3 fruit fly cellular contexts compared by ENCODE assay signal in genomic region chr3L:14389242-14389641, dm6.
TF ChIP-seq lines count a peak whose summit lies in the region.

No protein-coding gene starts in this region.

- TF ChIP-seq CTCF in whole organism, embryonic (GFP tag; optimal IDR thresholded peaks at IDR 0.05; lab: Kevin White, UChicago) = no peak

TF ChIP-seq in whole organism, embryonic, 481 proteins besides CTCF, POLR2A, EP300 and RAD21:
- TF ChIP-seq sens (GFP tag; lab: Kevin White, UChicago) (peak; percentile 53), cad (GFP tag; optimal IDR thresholded peaks at IDR 0.05; lab: Kevin White, UChicago) (no peak)

TF ChIP-seq in whole organism, prepupa, 60 proteins besides CTCF, POLR2A, EP300 and RAD21 (continues in another document):
- TF ChIP-seq CG11294 (GFP tag; IDR thresholded peaks at IDR 0.05; lab: Robert Waterston, UW) = no peak
- no peak for TF ChIP-seq Lpt (GFP tag; optimal IDR thresholded peaks at IDR 0.05; lab: Kevin White, UChicago)
- TF ChIP-seq CG15336 (GFP tag; IDR thresholded peaks at IDR 0.05; lab: Robert Waterston, UW) = peak; percentile 43; the same call in 1 of the 2 replicates
- no peak for TF ChIP-seq CG4318 (GFP tag; optimal IDR thresholded peaks at IDR 0.05; lab: Kevin White, UChicago)
- TF ChIP-seq pdm3 (GFP tag; optimal IDR thresholded peaks at IDR 0.05; lab: Kevin White, UChicago) = peak; percentile 13
- TF ChIP-seq Ets96B (tag; optimal IDR thresholded peaks at IDR 0.05; lab: Kevin White, UChicago) = no peak
- no peak for TF ChIP-seq CG8319 (GFP tag; optimal IDR thresholded peaks at IDR 0.05; lab: Kevin White, UChicago)
- no peak for TF ChIP-seq Sox102F (GFP tag; optimal IDR thresholded peaks at IDR 0.05; lab: Kevin White, UChicago)
- TF ChIP-seq salr (GFP tag; optimal IDR thresholded peaks at IDR 0.05; lab: Kevin White, UChicago) = no peak
- TF ChIP-seq Sox15 (GFP tag; optimal IDR thresholded peaks at IDR 0.05; lab: Kevin White, UChicago) = no peak
- peak; percentile 7 for TF ChIP-seq OdsH (GFP tag; optimal IDR thresholded peaks at IDR 0.05; lab: Kevin White, UChicago)
- no peak for TF ChIP-seq CG3919 (GFP tag; optimal IDR thresholded peaks at IDR 0.05; lab: Kevin White, UChicago)
- TF ChIP-seq Hr39 (GFP tag; optimal IDR thresholded peaks at IDR 0.05; lab: Kevin White, UChicago) = no peak
- TF ChIP-seq fd85E (GFP tag; optimal IDR thresholded peaks at IDR 0.05; lab: Kevin White, UChicago) = no peak
- TF ChIP-seq Eip75B (GFP tag; optimal IDR thresholded peaks at IDR 0.05; lab: Kevin White, UChicago) = peak; percentile 1
- no peak for TF ChIP-seq CG6792 (GFP tag; optimal IDR thresholded peaks at IDR 0.05; lab: Kevin White, UChicago)
- TF ChIP-seq CG7368 (GFP tag; optimal IDR thresholded peaks at IDR 0.05; lab: Kevin White, UChicago) = no peak
- 0 out of 3 replicates have a peak, but pooled peaks have one; percentile 25 for TF ChIP-seq CG8119 (GFP tag; IDR thresholded peaks at IDR 0.05; lab: Robert Waterston, UW)
- TF ChIP-seq dac (GFP tag; optimal IDR thresholded peaks at IDR 0.05; lab: Kevin White, UChicago) = no peak
- TF ChIP-seq CG31627 (GFP tag; optimal IDR thresholded peaks at IDR 0.05; lab: Kevin White, UChicago) = no peak
- TF ChIP-seq Sox14 (GFP tag; optimal IDR thresholded peaks at IDR 0.05; lab: Kevin White, UChicago) = no peak
- no peak for TF ChIP-seq Gug (GFP tag; IDR thresholded peaks at IDR 0.05; lab: Robert Waterston, UW)
- TF ChIP-seq esn (GFP tag; optimal IDR thresholded peaks at IDR 0.05; lab: Kevin White, UChicago) = no peak
- TF ChIP-seq achi (GFP tag; optimal IDR thresholded peaks at IDR 0.05; lab: Kevin White, UChicago) = peak; percentile 18
- no peak for TF ChIP-seq CG8632 (GFP tag; optimal IDR thresholded peaks at IDR 0.05; lab: Kevin White, UChicago)
- TF ChIP-seq net (GFP tag; optimal IDR thresholded peaks at IDR 0.05; lab: Kevin White, UChicago) = no peak
- no peak for TF ChIP-seq CG6163 (GFP tag; IDR thresholded peaks at IDR 0.05; lab: Robert Waterston, UW)
- no peak for TF ChIP-seq CG10631 (GFP tag; optimal IDR thresholded peaks at IDR 0.05; lab: Kevin White, UChicago)
- TF ChIP-seq CG32006 (GFP tag; optimal IDR thresholded peaks at IDR 0.05; lab: Kevin White, UChicago) = peak; percentile 44
- TF ChIP-seq fkh (GFP tag; optimal IDR thresholded peaks at IDR 0.05; lab: Kevin White, UChicago) = no peak
- no peak for TF ChIP-seq dsx (GFP tag; optimal IDR thresholded peaks at IDR 0.05; lab: Kevin White, UChicago; ENCODE audit: poor library complexity, severe bottlenecking)
- no peak for TF ChIP-seq Smox (GFP tag; optimal IDR thresholded peaks at IDR 0.05; lab: Kevin White, UChicago)
- peak; percentile 44 for TF ChIP-seq Hr4 (GFP tag; optimal IDR thresholded peaks at IDR 0.05; lab: Kevin White, UChicago)
- peak; percentile 73 for TF ChIP-seq Eip78C (GFP tag; lab: Kevin White, UChicago)
- TF ChIP-seq CG11762 (GFP tag; optimal IDR thresholded peaks at IDR 0.05; lab: Kevin White, UChicago; ENCODE audit: insufficient read depth) = no peak
- TF ChIP-seq CG6854 (GFP tag; optimal IDR thresholded peaks at IDR 0.05; lab: Kevin White, UChicago) = no peak
- no peak for TF ChIP-seq fd59A (GFP tag; optimal IDR thresholded peaks at IDR 0.05; lab: Kevin White, UChicago)
- TF ChIP-seq svp (GFP tag; lab: Kevin White, UChicago) = no peak
- TF ChIP-seq CG3032 (tag; optimal IDR thresholded peaks at IDR 0.05; lab: Kevin White, UChicago) = no peak
- no peak for TF ChIP-seq CG16779 (tag; optimal IDR thresholded peaks at IDR 0.05; lab: Kevin White, UChicago)
- TF ChIP-seq CG6276 (GFP tag; optimal IDR thresholded peaks at IDR 0.05; lab: Kevin White, UChicago) = no peak
- no peak for TF ChIP-seq CG11902 (GFP tag; optimal IDR thresholded peaks at IDR 0.05; lab: Kevin White, UChicago)
- no peak for TF ChIP-seq acj6 (GFP tag; optimal IDR thresholded peaks at IDR 0.05; lab: Kevin White, UChicago)
- no peak for TF ChIP-seq Eip93F (GFP tag; optimal IDR thresholded peaks at IDR 0.05; lab: Kevin White, UChicago)
- no peak for TF ChIP-seq cyc (GFP tag; optimal IDR thresholded peaks at IDR 0.05; lab: Kevin White, UChicago)
- TF ChIP-seq spab (GFP tag; optimal IDR thresholded peaks at IDR 0.05; lab: Kevin White, UChicago) = no peak
- TF ChIP-seq Met (GFP tag; optimal IDR thresholded peaks at IDR 0.05; lab: Kevin White, UChicago) = no peak

TF ChIP-seq in whole organism, pupa, 21 proteins besides CTCF, POLR2A, EP300 and RAD21:
- TF ChIP-seq EcR (GFP tag; optimal IDR thresholded peaks at IDR 0.05; lab: Kevin White, UChicago) (no peak), CG17806 (tag; optimal IDR thresholded peaks at IDR 0.05; lab: Kevin White, UChicago) (no peak), Snoo (tag; optimal IDR thresholded peaks at IDR 0.05; lab: Kevin White, UChicago) (no peak), CG10348 (GFP tag; IDR thresholded peaks at IDR 0.05; lab: Robert Waterston, UW) (no peak), CG32121 (GFP tag; IDR thresholded peaks at IDR 0.05; lab: Robert Waterston, UW) (no peak), Pif1A (GFP tag; optimal IDR thresholded peaks at IDR 0.05; lab: Kevin White, UChicago) (no peak), gl (tag; optimal IDR thresholded peaks at IDR 0.05; lab: Kevin White, UChicago) (no peak), CG13204 (GFP tag; optimal IDR thresholded peaks at IDR 0.05; lab: Kevin White, UChicago) (no peak), fd96Ca (GFP tag; IDR thresholded peaks at IDR 0.05; lab: Robert Waterston, UW) (no peak), D1 (tag; optimal IDR thresholded peaks at IDR 0.05; lab: Kevin White, UChicago) (no peak), CG34367 (tag; optimal IDR thresholded peaks at IDR 0.05; lab: Kevin White, UChicago) (no peak), Pif1B (GFP tag; optimal IDR thresholded peaks at IDR 0.05; lab: Kevin White, UChicago) (no peak), rn (GFP tag; IDR thresholded peaks at IDR 0.05; lab: Robert Waterston, UW) (no peak), CG14655 (GFP tag; optimal IDR thresholded peaks at IDR 0.05; lab: Kevin White, UChicago) (peak; percentile 35), CG4496 (GFP tag; IDR thresholded peaks at IDR 0.05; lab: Robert Waterston, UW) (no peak), CG8159 (tag; optimal IDR thresholded peaks at IDR 0.05; lab: Kevin White, UChicago) (no peak), Ets98B (GFP tag; IDR thresholded peaks at IDR 0.05; lab: Robert Waterston, UW) (no peak), CG8301 (tag; optimal IDR thresholded peaks at IDR 0.05; lab: Kevin White, UChicago) (peak; percentile 14)
